Fruit fly (Drosophila melanogaster) whole organism, adult: ENCODE data around the gene PrBP.

ENCODE experiments used
- CG5204 ChIP-seq: fragments of 200-800 bp; sonication (Bioruptor generic); optimal IDR thresholded peaks from 2 replicates; lab custom pipeline; 2016; ENCODE audit warnings: missing biosample characterization, missing genetic modification characterization
- Crg-1 ChIP-seq: fragments of 200-800 bp; sonication (Bioruptor generic); optimal IDR thresholded peaks from 2 replicates; lab custom pipeline; 2016; ENCODE audit warnings: missing biosample characterization, missing genetic modification characterization
- Hr96 ChIP-seq: fragments of 200-800 bp; sonication (Bioruptor generic); optimal IDR thresholded peaks from 2 replicates; lab custom pipeline; 2016; ENCODE audit warnings: missing biosample characterization, missing genetic modification characterization
- cnc ChIP-seq, 2 experiments: fragments of >200 bp; optimal IDR thresholded peaks; 2 replicates each; lab custom pipeline; 2017
- kay ChIP-seq: fragments of 200-800 bp; sonication (Bioruptor generic); peaks from one replicate; lab custom pipeline; 2016; ENCODE audit warnings: missing biosample characterization, missing genetic modification characterization, borderline replicate concordance
- tj ChIP-seq: fragments of 200-800 bp; sonication (Bioruptor generic); optimal IDR thresholded peaks from 3 replicates; lab custom pipeline; 2017; ENCODE audit warnings: missing biosample characterization, mild to moderate bottlenecking, missing genetic modification characterization, moderate library complexity

DNA sequence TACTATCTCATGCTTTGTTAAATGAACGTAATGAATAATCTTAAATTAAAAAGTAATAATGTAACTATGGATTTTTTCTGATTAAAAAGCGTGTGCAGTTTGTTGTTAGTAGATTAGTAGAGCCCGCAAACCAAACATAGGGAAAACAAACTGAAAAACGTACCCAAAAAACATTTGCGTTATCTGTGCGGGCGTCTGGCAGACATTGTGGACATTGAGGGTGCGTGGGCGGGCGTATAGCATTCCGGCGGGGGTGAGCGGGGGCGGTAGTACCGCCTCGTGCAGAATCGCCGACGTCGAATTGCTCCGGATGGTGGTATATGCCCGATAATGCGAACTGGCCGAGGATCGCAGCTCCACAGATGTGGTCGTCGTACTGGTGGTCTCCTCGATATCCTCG, 48.5 kb upstream of the PrBP start:
- TF ChIP-seq Crg-1 (GFP tag; lab: Kevin White, UChicago) (no peak), cnc (optimal IDR thresholded peaks at IDR 0.05; lab: Kevin White, UChicago) (no peak), kay (no peak), tj (GFP tag; lab: Kevin White, UChicago) (no peak), CG5204 (no peak), Hr96 (GFP tag; lab: Kevin White, UChicago) (no peak)
